Fruit fly (Drosophila melanogaster): ENCODE data around the gene RabGGTb.

The RabGGTb gene

DNA sequence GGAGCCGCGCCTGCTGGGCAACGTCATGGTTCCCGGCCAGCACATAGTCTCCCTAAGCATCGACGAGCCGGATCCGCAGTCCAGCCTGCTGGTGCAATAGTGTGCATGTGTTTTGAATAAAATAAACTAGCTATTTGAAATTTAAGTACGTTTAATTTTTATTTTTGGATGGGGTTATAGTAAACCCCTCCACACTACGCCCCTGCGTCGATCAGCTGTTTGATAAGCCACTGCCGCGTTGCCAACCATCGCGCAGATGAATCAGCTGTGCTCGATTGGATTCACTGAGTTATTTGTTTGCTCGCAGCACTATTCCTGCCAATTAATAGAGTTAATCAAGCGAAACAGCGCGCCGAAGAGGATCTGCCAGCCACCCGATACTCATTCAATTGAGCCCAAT lies at the start of gene RabGGTb:
TSS of gene RabGGTb (plus strand) at position 254 of the 400 bp plus-strand sequence.
- no peak for TF ChIP-seq psq (GFP tag; optimal IDR thresholded peaks at IDR 0.05)
- TF ChIP-seq Hnf4 (GFP tag; optimal IDR thresholded peaks at IDR 0.05): peak; percentile 20
- TF ChIP-seq Hr83 (GFP tag; optimal IDR thresholded peaks at IDR 0.05; ENCODE audit: poor library complexity, severe bottlenecking): no peak
- TF ChIP-seq jim (GFP tag; optimal IDR thresholded peaks at IDR 0.05): no peak
- no peak for TF ChIP-seq Mio (GFP tag; optimal IDR thresholded peaks at IDR 0.05)
- TF ChIP-seq sv (GFP tag; optimal IDR thresholded peaks at IDR 0.05): peak; percentile 64
- peak; percentile 20 for TF ChIP-seq woc (GFP tag; optimal IDR thresholded peaks at IDR 0.05)
- TF ChIP-seq Hr78 (GFP tag; optimal IDR thresholded peaks at IDR 0.05): no peak
- TF ChIP-seq br (GFP tag; optimal IDR thresholded peaks at IDR 0.05): peak; percentile 51
- TF ChIP-seq brk (GFP tag; optimal IDR thresholded peaks at IDR 0.05): no peak
- no peak for TF ChIP-seq sage (GFP tag; optimal IDR thresholded peaks at IDR 0.05)
- TF ChIP-seq GATAd (GFP tag; optimal IDR thresholded peaks at IDR 0.05): no peak
- no peak for TF ChIP-seq dmrt93B (GFP tag; optimal IDR thresholded peaks at IDR 0.05)
- TF ChIP-seq Sp1 (GFP tag; optimal IDR thresholded peaks at IDR 0.05): peak; percentile 62
- TF ChIP-seq usp (GFP tag; optimal IDR thresholded peaks at IDR 0.05): no peak
- no peak for TF ChIP-seq Vsx2 (GFP tag; optimal IDR thresholded peaks at IDR 0.05; ENCODE audit: partially characterized antibody)
- TF ChIP-seq rgr (GFP tag; optimal IDR thresholded peaks at IDR 0.05): peak; percentile 53
- peak; percentile 71 for TF ChIP-seq ey (GFP tag; optimal IDR thresholded peaks at IDR 0.05)
- no peak for TF ChIP-seq pan (optimal IDR thresholded peaks at IDR 0.05)
- no peak for TF ChIP-seq dl (GFP tag; optimal IDR thresholded peaks at IDR 0.05; ENCODE audit: insufficient read depth in 1 of 2, partially characterized antibody in 2 of 2)
- TF ChIP-seq Abd-B (GFP tag; optimal IDR thresholded peaks at IDR 0.05): no peak
- no peak for TF ChIP-seq dsf (GFP tag; optimal IDR thresholded peaks at IDR 0.05; ENCODE audit: borderline replicate concordance)
- peak in 1 of 2 experiments; percentile 81 for TF ChIP-seq foxo (GFP tag; optimal IDR thresholded peaks at IDR 0.05)
- TF ChIP-seq Dfd (GFP tag; optimal IDR thresholded peaks at IDR 0.05): no peak
- no peak for TF ChIP-seq N (GFP tag; optimal IDR thresholded peaks at IDR 0.05)
- TF ChIP-seq lola (GFP tag; optimal IDR thresholded peaks at IDR 0.05): no peak
- TF ChIP-seq fru (GFP tag; optimal IDR thresholded peaks at IDR 0.05): peak; percentile 53
- TF ChIP-seq OdsH (GFP tag; optimal IDR thresholded peaks at IDR 0.05): peak; percentile 43
- peak; percentile 66 for TF ChIP-seq Myc (optimal IDR thresholded peaks at IDR 0.05)
- no peak for TF ChIP-seq Dif (GFP tag; optimal IDR thresholded peaks at IDR 0.05; ENCODE audit: partially characterized antibody)
- no peak for TF ChIP-seq CrebA (GFP tag; optimal IDR thresholded peaks at IDR 0.05; ENCODE audit: borderline replicate concordance)
- TF ChIP-seq tai (GFP tag; optimal IDR thresholded peaks at IDR 0.05): no peak
- no peak for TF ChIP-seq Rel (GFP tag; optimal IDR thresholded peaks at IDR 0.05)
- peak; percentile 32 for TF ChIP-seq Rel (tag; optimal IDR thresholded peaks at IDR 0.05)
- peak; percentile 6 for TF ChIP-seq CG9705 (GFP tag; optimal IDR thresholded peaks at IDR 0.05)
- peak; percentile 58 for TF ChIP-seq HLH106 (tag; optimal IDR thresholded peaks at IDR 0.05)
- peak; percentile 46 for TF ChIP-seq h (GFP tag; optimal IDR thresholded peaks at IDR 0.05)

DNA sequence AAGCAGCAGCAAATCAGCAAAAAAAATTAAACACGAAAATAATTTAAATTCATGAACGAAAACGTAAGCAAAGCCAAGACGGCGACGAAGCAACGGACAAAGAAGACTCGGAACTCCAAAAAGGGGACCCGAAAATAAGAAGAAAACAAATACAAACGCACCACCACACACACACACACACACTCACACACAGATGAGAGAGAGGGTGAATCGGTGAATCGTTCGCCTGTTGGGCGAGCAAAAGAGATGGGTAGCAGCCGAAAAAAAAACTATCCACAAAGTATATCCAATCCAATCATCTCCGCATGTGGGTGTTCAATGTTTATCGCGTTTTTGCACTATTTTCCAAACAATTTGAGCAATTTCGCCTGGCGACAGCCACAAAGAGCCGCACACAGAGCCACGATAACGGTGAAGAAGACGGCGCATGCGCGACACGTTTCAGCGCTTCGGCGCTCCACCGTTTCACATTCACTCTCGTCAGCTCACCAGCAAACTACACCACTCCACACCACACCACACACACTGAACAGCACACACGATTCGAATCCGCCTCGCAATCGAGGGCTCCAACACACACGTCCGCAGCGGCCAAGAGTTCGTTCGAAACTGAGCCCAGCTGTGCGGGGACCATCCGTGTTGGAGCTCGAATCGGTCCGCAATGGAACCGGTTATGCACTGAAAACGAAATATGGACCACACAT lies 49.1 kb upstream of the RabGGTb start, which contains the start of gene Duox:
TSS of gene Duox (minus strand) at position 612 of the 704 bp plus-strand sequence.
- TF ChIP-seq Dif (GFP tag; optimal IDR thresholded peaks at IDR 0.05; ENCODE audit: partially characterized antibody) (peak; percentile 78), dl (GFP tag; optimal IDR thresholded peaks at IDR 0.05; ENCODE audit: insufficient read depth in 1 of 2, partially characterized antibody in 2 of 2) (peak; percentile 12 to 32), Vsx2 (GFP tag; optimal IDR thresholded peaks at IDR 0.05; ENCODE audit: partially characterized antibody) (peak; percentile 7), tai (GFP tag; optimal IDR thresholded peaks at IDR 0.05) (no peak), Hr83 (GFP tag; optimal IDR thresholded peaks at IDR 0.05; ENCODE audit: poor library complexity, severe bottlenecking) (peak; percentile 74), jim (GFP tag; optimal IDR thresholded peaks at IDR 0.05) (peak; percentile 45), Rel (GFP tag; optimal IDR thresholded peaks at IDR 0.05) (no peak), Rel (tag; optimal IDR thresholded peaks at IDR 0.05) (no peak), psq (GFP tag; optimal IDR thresholded peaks at IDR 0.05) (peak; percentile 89), HLH106 (tag; optimal IDR thresholded peaks at IDR 0.05) (no peak), lola (GFP tag; optimal IDR thresholded peaks at IDR 0.05) (no peak), br (GFP tag; optimal IDR thresholded peaks at IDR 0.05) (no peak)
